Fruit fly (Drosophila melanogaster) whole organism, prepupa: ENCODE data around the gene CG32820.
"Not testable (repeated sequence)": the region's sequence is repeated elsewhere in the genome, so short reads cannot be mapped to it uniquely, and the experiment has no call there.

Experiments
- Blimp-1 ChIP-seq: fragments of 200-800 bp; sonication (Bioruptor generic); optimal IDR thresholded peaks from 3 replicates; lab custom pipeline; 2017; ENCODE audit warnings: missing biosample characterization, missing genetic modification characterization, mild to moderate bottlenecking, moderate library complexity, missing genetic modification reagents
- CG10631 ChIP-seq: fragments of 200-800 bp; sonication (Bioruptor generic); optimal IDR thresholded peaks from 2 replicates; lab custom pipeline; 2016; ENCODE audit warnings: missing biosample characterization, missing genetic modification characterization
- CG11294 ChIP-seq: fragments of 200-800 bp; sonication (Bioruptor generic); IDR thresholded peaks from 2 replicates; pipeline ENCODE4 v1.3.6; 2022; ENCODE audit warnings: missing biosample characterization, missing genetic modification characterization
- CG11762 ChIP-seq: fragments of 200-800 bp; sonication (Bioruptor generic); optimal IDR thresholded peaks from 3 replicates; lab custom pipeline; 2016; ENCODE audit warnings: missing biosample characterization, missing genetic modification characterization; ENCODE audit not compliant: insufficient read depth
- CG11902 ChIP-seq: fragments of 200-800 bp; sonication (Bioruptor generic); optimal IDR thresholded peaks from 3 replicates; lab custom pipeline; 2016; ENCODE audit warnings: missing biosample characterization, missing genetic modification characterization
- CG16779 ChIP-seq: fragments of 200-800 bp; sonication (Bioruptor generic); optimal IDR thresholded peaks from 3 replicates; lab custom pipeline; 2017; ENCODE audit warnings: missing biosample characterization, mild to moderate bottlenecking, missing genetic modification characterization
- CG32006 ChIP-seq: fragments of 200-800 bp; sonication (Bioruptor generic); optimal IDR thresholded peaks from 3 replicates; lab custom pipeline; 2017; ENCODE audit warnings: missing biosample characterization, mild to moderate bottlenecking, missing genetic modification characterization
- CG3919 ChIP-seq: fragments of 200-800 bp; sonication (Bioruptor generic); optimal IDR thresholded peaks from 3 replicates; lab custom pipeline; 2016; ENCODE audit warnings: missing biosample characterization, missing genetic modification characterization
- CG4318 ChIP-seq: fragments of 200-800 bp; sonication (Bioruptor generic); optimal IDR thresholded peaks from 3 replicates; lab custom pipeline; 2017; ENCODE audit warnings: missing biosample characterization, mild to moderate bottlenecking, missing genetic modification characterization
- CG6276 ChIP-seq: fragments of 200-800 bp; sonication (Bioruptor generic); optimal IDR thresholded peaks from 2 replicates; lab custom pipeline; 2017; ENCODE audit warnings: missing biosample characterization, mild to moderate bottlenecking, missing genetic modification characterization
- CG6792 ChIP-seq: fragments of 200-800 bp; sonication (Bioruptor generic); optimal IDR thresholded peaks from 3 replicates; lab custom pipeline; 2016; ENCODE audit warnings: missing biosample characterization, missing genetic modification characterization
- CG6808 ChIP-seq: fragments of 200-800 bp; sonication (Bioruptor generic); optimal IDR thresholded peaks from 3 replicates; lab custom pipeline; 2017; ENCODE audit warnings: missing biosample characterization, missing genetic modification characterization, mild to moderate bottlenecking, moderate library complexity, missing genetic modification reagents
- CG6854 ChIP-seq: fragments of 200-800 bp; sonication (Bioruptor generic); optimal IDR thresholded peaks from 2 replicates; lab custom pipeline; 2017; ENCODE audit warnings: missing biosample characterization, mild to moderate bottlenecking, missing genetic modification characterization
- CG8119 ChIP-seq: fragments of 200-800 bp; sonication (Bioruptor generic); IDR thresholded peaks from 3 replicates; pipeline ENCODE4 v1.3.6; 2022; ENCODE audit warnings: missing biosample characterization, missing genetic modification characterization
- Eip75B ChIP-seq: fragments of 200-800 bp; sonication (Bioruptor generic); optimal IDR thresholded peaks from 3 replicates; lab custom pipeline; 2016; ENCODE audit warnings: missing biosample characterization, missing genetic modification characterization
- Eip78C ChIP-seq: fragments of 200-800 bp; sonication (Bioruptor generic); peaks from one replicate; lab custom pipeline; 2016; ENCODE audit warnings: missing biosample characterization, missing genetic modification characterization
- Eip93F ChIP-seq: fragments of 200-800 bp; sonication (Bioruptor generic); optimal IDR thresholded peaks from 2 replicates; lab custom pipeline; 2016; ENCODE audit warnings: missing biosample characterization, mild to moderate bottlenecking, missing genetic modification characterization
- Ets21C ChIP-seq: fragments of 200-800 bp; sonication (Bioruptor generic); optimal IDR thresholded peaks from 3 replicates; lab custom pipeline; 2016; ENCODE audit warnings: missing biosample characterization, missing genetic modification characterization
- Ets96B ChIP-seq: fragments of 200-800 bp; optimal IDR thresholded peaks from 2 replicates; lab custom pipeline; 2019; ENCODE audit warnings: missing biosample characterization, mild to moderate bottlenecking, missing genetic modification characterization, moderate library complexity
- Hr39 ChIP-seq: fragments of 200-800 bp; sonication (Bioruptor generic); optimal IDR thresholded peaks from 2 replicates; lab custom pipeline; 2016; ENCODE audit warnings: missing biosample characterization, missing genetic modification characterization
- Hr4 ChIP-seq: fragments of 200-800 bp; sonication (Bioruptor generic); optimal IDR thresholded peaks from 3 replicates; lab custom pipeline; 2016; ENCODE audit warnings: missing biosample characterization, missing genetic modification characterization
- Smox ChIP-seq: fragments of 200-800 bp; sonication (Bioruptor generic); optimal IDR thresholded peaks from 3 replicates; lab custom pipeline; 2016; ENCODE audit warnings: missing biosample characterization, missing genetic modification characterization
- Sox14 ChIP-seq: fragments of 200-800 bp; sonication (Bioruptor generic); optimal IDR thresholded peaks from 3 replicates; lab custom pipeline; 2016; ENCODE audit warnings: missing biosample characterization, missing genetic modification characterization
- Sox15 ChIP-seq: fragments of 200-800 bp; sonication (Bioruptor generic); optimal IDR thresholded peaks from 3 replicates; lab custom pipeline; 2016; ENCODE audit warnings: missing biosample characterization, missing genetic modification characterization
- achi ChIP-seq: fragments of 200-800 bp; sonication (Bioruptor generic); optimal IDR thresholded peaks from 3 replicates; lab custom pipeline; 2016; ENCODE audit warnings: missing biosample characterization, missing genetic modification characterization
- cyc ChIP-seq: fragments of 200-800 bp; sonication (Bioruptor generic); optimal IDR thresholded peaks from 3 replicates; lab custom pipeline; 2016; ENCODE audit warnings: missing biosample characterization, missing genetic modification characterization
- dac ChIP-seq: fragments of 200-800 bp; sonication (Bioruptor generic); optimal IDR thresholded peaks from 2 replicates; lab custom pipeline; 2017; ENCODE audit warnings: missing biosample characterization, mild to moderate bottlenecking, missing genetic modification characterization
- eg ChIP-seq: fragments of 200-800 bp; sonication (Bioruptor generic); IDR thresholded peaks from 3 replicates; pipeline ENCODE4 v1.3.6; 2022; ENCODE audit warnings: missing biosample characterization, missing genetic modification characterization
- esn ChIP-seq: fragments of 200-800 bp; sonication (Bioruptor generic); optimal IDR thresholded peaks from 2 replicates; lab custom pipeline; 2016; ENCODE audit warnings: missing biosample characterization, mild to moderate bottlenecking, missing genetic modification characterization, moderate library complexity
- fd59A ChIP-seq: fragments of 200-800 bp; sonication (Bioruptor generic); optimal IDR thresholded peaks from 2 replicates; lab custom pipeline; 2017; ENCODE audit warnings: missing biosample characterization, mild to moderate bottlenecking, missing genetic modification characterization, missing genetic modification reagents
- fkh ChIP-seq: fragments of 200-800 bp; sonication (Bioruptor generic); optimal IDR thresholded peaks from 3 replicates; lab custom pipeline; 2017; ENCODE audit warnings: missing biosample characterization, mild to moderate bottlenecking, missing genetic modification characterization, moderate library complexity
- lz ChIP-seq: fragments of 200-800 bp; sonication (Bioruptor generic); optimal IDR thresholded peaks from 3 replicates; lab custom pipeline; 2016; ENCODE audit warnings: missing biosample characterization, missing genetic modification characterization
- net ChIP-seq: fragments of 200-800 bp; sonication (Bioruptor generic); optimal IDR thresholded peaks from 3 replicates; lab custom pipeline; 2016; ENCODE audit warnings: missing biosample characterization, missing genetic modification characterization
- pdm3 ChIP-seq: fragments of 200-800 bp; sonication (Bioruptor generic); optimal IDR thresholded peaks from 3 replicates; lab custom pipeline; 2016; ENCODE audit warnings: missing biosample characterization, missing genetic modification characterization
- salr ChIP-seq, 2 experiments: fragments of 200-800 bp; sonication (Bioruptor generic); optimal IDR thresholded peaks; 3 replicates each; lab custom pipeline; 2016 to 2018; ENCODE audit warnings: missing biosample characterization in 2 of 2, missing genetic modification characterization in 2 of 2, mild to moderate bottlenecking in 1 of 2
- spab ChIP-seq: fragments of 200-800 bp; sonication (Bioruptor generic); optimal IDR thresholded peaks from 2 replicates; lab custom pipeline; 2017; ENCODE audit warnings: missing biosample characterization, mild to moderate bottlenecking, missing genetic modification characterization, missing genetic modification reagents
- ss ChIP-seq, 2 experiments: fragments of 200-800 bp; sonication (Bioruptor generic); optimal IDR thresholded peaks; 2 replicates in 1 of 2; 3 replicates in 1 of 2; lab custom pipeline; 2017 to 2018; ENCODE audit warnings: mild to moderate bottlenecking in 2 of 2, missing biosample characterization in 2 of 2, missing genetic modification characterization in 2 of 2, moderate library complexity in 1 of 2
- svp ChIP-seq: fragments of 200-800 bp; sonication (Bioruptor generic); peaks from one replicate; lab custom pipeline; 2016; ENCODE audit warnings: missing biosample characterization, missing genetic modification characterization
- topi ChIP-seq: fragments of 200-800 bp; sonication (Bioruptor generic); optimal IDR thresholded peaks from 3 replicates; lab custom pipeline; 2016; ENCODE audit warnings: missing biosample characterization, missing genetic modification characterization
- vri ChIP-seq: fragments of 200-800 bp; sonication (Bioruptor generic); optimal IDR thresholded peaks from 3 replicates; lab custom pipeline; 2016; ENCODE audit warnings: missing biosample characterization, mild to moderate bottlenecking, missing genetic modification characterization

CG32820 gene

DNA sequence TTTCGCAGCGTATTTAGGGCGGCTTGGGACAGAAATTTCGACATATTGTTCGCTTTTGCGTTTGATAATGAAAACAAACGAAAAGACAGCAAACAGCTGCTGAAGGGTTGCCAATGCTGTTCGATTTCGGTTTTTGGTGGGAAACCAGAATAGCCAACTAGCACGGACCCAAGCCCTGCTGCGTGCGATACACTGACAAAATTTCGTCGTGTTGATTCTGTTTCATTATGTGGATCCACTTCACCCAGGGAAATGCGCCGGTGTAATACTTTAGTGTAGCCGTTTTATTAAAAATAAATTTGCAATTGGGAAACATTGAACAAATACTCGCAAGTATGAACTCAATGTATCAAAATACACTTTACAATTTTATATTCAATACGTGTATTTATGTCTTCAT is 3.6 kb downstream of the CG32820 start, which contains the start of gene CG33502:
Gene CG33502 (minus strand): TSS at position 101 of the 400 bp plus-strand sequence.
- not testable (repeated sequence) for TF ChIP-seq net (GFP tag; lab: Kevin White, UChicago); vri; svp (GFP tag; lab: Kevin White, UChicago)

DNA sequence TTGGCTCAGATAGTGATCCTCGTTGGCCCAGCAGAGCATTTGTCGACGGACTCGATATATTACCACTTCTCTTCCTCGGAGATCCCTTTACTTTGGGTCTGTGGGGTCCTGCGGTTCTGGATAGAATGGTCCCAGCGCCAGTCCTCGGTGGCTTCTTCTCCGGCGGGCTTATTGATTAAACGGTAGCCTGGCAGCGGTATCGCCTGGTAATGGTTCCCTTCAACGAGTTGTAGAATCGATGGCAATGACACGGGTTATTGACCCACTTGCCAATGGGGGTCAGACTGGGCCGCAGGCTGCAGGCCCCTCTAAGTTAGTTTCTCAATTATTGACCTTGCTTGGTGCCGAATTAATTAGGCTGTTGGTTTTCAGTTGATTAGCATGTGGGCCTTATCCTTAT is 6.2 kb downstream of the CG32820 start, which contains the start of gene CG17450:
Gene CG17450 (minus strand): TSS at position 101 of the 400 bp plus-strand sequence.
- TF ChIP-seq ss (GFP tag; optimal IDR thresholded peaks at IDR 0.05; lab: Kevin White, UChicago); Blimp-1 (GFP tag; lab: Kevin White, UChicago); Hr39 (GFP tag; lab: Kevin White, UChicago): not testable (repeated sequence)
- TF ChIP-seq, all 60 proteins: peak for 0; not testable (repeated sequence) for 60

DNA sequence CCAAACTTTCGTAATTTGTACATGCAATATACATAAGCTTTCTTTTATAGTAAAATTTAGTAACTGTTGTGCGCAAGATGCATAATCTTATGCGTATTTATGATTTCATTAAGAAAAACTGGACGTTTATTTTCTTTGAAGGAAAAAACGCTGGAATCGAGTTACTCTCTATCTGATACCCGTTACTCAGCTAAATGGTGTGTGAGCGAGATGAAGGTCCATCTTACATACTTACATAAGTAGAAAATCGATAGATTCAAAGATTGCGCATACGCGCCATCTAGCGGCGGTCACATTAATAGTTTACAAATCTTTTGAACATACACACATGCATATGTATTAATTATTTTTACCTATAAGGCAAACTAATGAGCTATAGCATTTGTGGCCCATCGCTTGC is 9.5 kb downstream of the CG32820 start:
- TF ChIP-seq CG3919 (GFP tag; lab: Kevin White, UChicago), result no peak
- TF ChIP-seq Ets96B (tag; lab: Kevin White, UChicago), result no peak
- no peak for TF ChIP-seq spab
- TF ChIP-seq CG6276 (GFP tag; lab: Kevin White, UChicago), result no peak
- no peak for TF ChIP-seq Hr4
- TF ChIP-seq CG16779 (tag; lab: Kevin White, UChicago), result no peak
- no peak for TF ChIP-seq pdm3 (GFP tag; lab: Kevin White, UChicago)
- TF ChIP-seq Blimp-1 (GFP tag; lab: Kevin White, UChicago), result no peak
- no peak for TF ChIP-seq Ets21C
- TF ChIP-seq Sox15 (GFP tag; lab: Kevin White, UChicago), result no peak
- TF ChIP-seq, all 60 proteins: peak for 0

DNA sequence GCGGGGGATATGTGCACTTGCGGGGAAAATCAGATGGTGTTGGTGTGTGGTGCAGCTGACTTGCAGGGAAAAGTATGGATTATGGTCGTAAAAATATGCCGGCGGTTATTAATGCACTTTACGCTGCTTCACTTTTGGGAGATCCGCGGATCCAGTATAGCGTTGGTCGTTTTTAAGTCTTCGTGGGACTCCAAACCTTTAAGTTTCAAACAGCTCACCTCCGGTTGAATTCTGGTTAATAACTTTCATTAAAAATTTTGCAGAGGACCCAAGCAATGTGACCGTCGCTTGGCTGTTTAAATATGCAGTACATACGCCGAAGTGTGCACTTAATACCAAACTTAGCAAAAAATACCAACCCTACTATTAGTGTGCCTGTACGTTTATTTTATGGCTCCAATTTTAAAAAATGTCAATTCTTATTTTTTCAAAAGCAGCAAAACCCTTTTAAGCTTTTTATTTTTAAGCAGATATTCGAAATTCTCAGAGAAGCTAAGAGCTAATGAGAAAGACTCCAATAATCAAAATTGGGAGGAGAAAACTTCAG is 10.0 kb downstream of the CG32820 start, which contains the start of gene GCS2alpha:
Gene GCS2alpha (minus strand): TSS at position 309 of the 547 bp plus-strand sequence.
- no peak for TF ChIP-seq topi (GFP tag; lab: Kevin White, UChicago)
- TF ChIP-seq esn (GFP tag; lab: Kevin White, UChicago), result peak; percentile 2
- peak in 1 of 2 experiments; percentile 0 for TF ChIP-seq ss (GFP tag; optimal IDR thresholded peaks at IDR 0.05; lab: Kevin White, UChicago)
- TF ChIP-seq cyc (GFP tag; lab: Kevin White, UChicago), result no peak
- peak; percentile 69 for TF ChIP-seq Eip78C (GFP tag; lab: Kevin White, UChicago)
- peak; percentile 18 for TF ChIP-seq CG6854
- peak; percentile 7 for TF ChIP-seq fkh (GFP tag; lab: Kevin White, UChicago)

DNA sequence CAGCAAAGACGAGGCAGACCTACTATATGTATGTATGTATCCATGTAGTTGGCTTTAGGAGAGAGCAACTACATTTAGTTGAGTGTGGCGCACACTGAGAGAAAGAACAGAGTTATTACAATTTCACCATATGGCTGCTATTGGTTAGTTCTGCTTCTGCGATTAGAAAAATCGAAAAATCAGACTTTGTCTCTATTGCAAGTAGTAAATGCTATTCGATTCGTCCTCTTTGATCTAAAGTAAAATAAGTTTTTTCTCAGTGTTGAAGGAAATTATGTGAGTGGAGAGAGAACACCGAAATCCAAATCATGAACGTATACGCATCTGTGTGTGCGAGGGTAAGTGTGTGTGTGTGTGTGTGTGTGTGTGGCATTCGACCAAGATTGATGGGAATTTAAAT is 21.1 kb downstream of the CG32820 start:
- TF ChIP-seq Hr39 (GFP tag; lab: Kevin White, UChicago), result peak; percentile 69
- TF ChIP-seq eg (GFP tag; lab: Robert Waterston, UW), result peak; percentile 89
- TF ChIP-seq achi (GFP tag; lab: Kevin White, UChicago), result peak; percentile 71
- peak; percentile 83 for TF ChIP-seq CG11294
- TF ChIP-seq CG6276 (GFP tag; lab: Kevin White, UChicago), result peak; percentile 77
- TF ChIP-seq CG6792, result peak; percentile 64
- TF ChIP-seq fd59A (GFP tag; lab: Kevin White, UChicago), result peak; percentile 45
- TF ChIP-seq spab, result peak; percentile 76
- peak; percentile 80 for TF ChIP-seq CG32006 (GFP tag; lab: Kevin White, UChicago)
- TF ChIP-seq CG4318 (GFP tag; lab: Kevin White, UChicago), result peak; percentile 66
- TF ChIP-seq svp (GFP tag; lab: Kevin White, UChicago), result peak; percentile 76
- peak; percentile 61 for TF ChIP-seq Smox (GFP tag; lab: Kevin White, UChicago)
- TF ChIP-seq CG11762, result peak; percentile 79
- TF ChIP-seq cyc (GFP tag; lab: Kevin White, UChicago), result peak; percentile 94
- peak; percentile 72 for TF ChIP-seq dac
- TF ChIP-seq fkh (GFP tag; lab: Kevin White, UChicago), result peak; percentile 13
- TF ChIP-seq CG10631, result peak; percentile 82
- peak; percentile 37 to 80 for TF ChIP-seq ss (GFP tag; optimal IDR thresholded peaks at IDR 0.05; lab: Kevin White, UChicago)
- peak; percentile 53 for TF ChIP-seq Blimp-1 (GFP tag; lab: Kevin White, UChicago)
- peak; percentile 51 for TF ChIP-seq Sox15 (GFP tag; lab: Kevin White, UChicago)
- TF ChIP-seq lz, result peak; percentile 54
- peak; percentile 65; the same call in 2 of the 3 replicates for TF ChIP-seq CG8119 (GFP tag; lab: Robert Waterston, UW)
- peak; percentile 63 for TF ChIP-seq Eip93F (GFP tag; lab: Kevin White, UChicago)
- TF ChIP-seq salr (GFP tag; optimal IDR thresholded peaks at IDR 0.05; lab: Kevin White, UChicago), result peak; percentile 31 to 77
- TF ChIP-seq Eip75B (GFP tag; lab: Kevin White, UChicago), result peak; percentile 92
- TF ChIP-seq esn (GFP tag; lab: Kevin White, UChicago), result peak; percentile 67
- TF ChIP-seq CG11902 (GFP tag; lab: Kevin White, UChicago), result peak; percentile 84
- TF ChIP-seq Sox14 (GFP tag; lab: Kevin White, UChicago), result peak; percentile 73
- peak; percentile 80 for TF ChIP-seq CG6808 (GFP tag; lab: Kevin White, UChicago)
